Fruit fly (Drosophila melanogaster): ENCODE measurements around the gene CG9649.

Gene CG9649

dm6 chr3R:14214776-14215175, 2.9 kb downstream of the CG9649 start, which contains the start of gene Dop1R1:
TSS of gene Dop1R1 (minus strand) at chr3R:14214810.
- no peak for TF ChIP-seq psq (optimal IDR thresholded peaks at IDR 0.05)
- no peak for TF ChIP-seq insv (optimal IDR thresholded peaks at IDR 0.05)
- TF ChIP-seq h (optimal IDR thresholded peaks at IDR 0.05) = no peak
- TF ChIP-seq ttk (optimal IDR thresholded peaks at IDR 0.05) = no peak
- no peak for TF ChIP-seq Sin3A (optimal IDR thresholded peaks at IDR 0.05)
- no peak for TF ChIP-seq Myc (optimal IDR thresholded peaks at IDR 0.05)

All from Kc167 (cell line).